Fruit fly (Drosophila melanogaster): ENCODE results near the gene Iris.

dm6 chr2L:1143286-1143685 lies 9.4 kb upstream of the Iris start:
- TF ChIP-seq psq (GFP tag; optimal IDR thresholded peaks at IDR 0.05) (no peak), Sp1 (GFP tag; optimal IDR thresholded peaks at IDR 0.05) (no peak), usp (GFP tag; optimal IDR thresholded peaks at IDR 0.05) (no peak), pan (optimal IDR thresholded peaks at IDR 0.05) (no peak), lola (GFP tag; optimal IDR thresholded peaks at IDR 0.05) (no peak)
